Worm (Caenorhabditis elegans) whole organism, L2 larva: Measurements from ENCODE around the gene rimb-1.

Experiments used
- C34F6.9 ChIP-seq: fragments of 150-350 bp; optimal IDR thresholded peaks from 2 replicates; lab custom pipeline; 2014; ENCODE audit warnings: missing biosample characterization, missing genetic modification characterization
- F13H6.1 ChIP-seq: sonication (generic microtip); optimal IDR thresholded peaks from 2 replicates; lab custom pipeline; 2016; ENCODE audit warnings: missing genetic modification characterization, missing compliant biosample characterization
- R02D3.7 ChIP-seq: fragments of 150-350 bp; optimal IDR thresholded peaks from 2 replicates; lab custom pipeline; 2014; ENCODE audit warnings: missing biosample characterization, missing genetic modification characterization
- Y55F3AM.14 ChIP-seq: fragments of 200-800 bp; sonication (Bioruptor generic); optimal IDR thresholded peaks from 2 replicates; lab custom pipeline; 2018; ENCODE audit warnings: mild to moderate bottlenecking, missing genetic modification characterization, missing compliant biosample characterization
- ZK546.5 ChIP-seq: sonication (generic microtip); optimal IDR thresholded peaks from 2 replicates; lab custom pipeline; 2017; ENCODE audit warnings: missing biosample characterization, missing genetic modification characterization
- alr-1 ChIP-seq: fragments of 150-350 bp; optimal IDR thresholded peaks from 2 replicates; lab custom pipeline; 2014; ENCODE audit warnings: missing biosample characterization, missing genetic modification characterization
- aly-2 ChIP-seq: fragments of 150-350 bp; optimal IDR thresholded peaks from 2 replicates; lab custom pipeline; 2014; ENCODE audit warnings: missing biosample characterization, missing genetic modification characterization
- ama-1 ChIP-seq: fragments of 150-350 bp; optimal IDR thresholded peaks from 2 replicates; lab custom pipeline; 2018; ENCODE audit warnings: inconsistent platforms
- blmp-1 ChIP-seq: sonication (generic microtip); optimal IDR thresholded peaks from 2 replicates; lab custom pipeline; 2017; ENCODE audit warnings: missing genetic modification characterization, mild to moderate bottlenecking, missing compliant biosample characterization, antibody characterized with exemption, moderate library complexity; ENCODE audit not compliant: insufficient read depth
- ceh-16 ChIP-seq: fragments of 150-350 bp; optimal IDR thresholded peaks from 2 replicates; lab custom pipeline; 2014; ENCODE audit warnings: missing biosample characterization, missing genetic modification characterization
- ceh-82 ChIP-seq: fragments of 150-350 bp; optimal IDR thresholded peaks from 2 replicates; lab custom pipeline; 2014; ENCODE audit warnings: missing biosample characterization, missing genetic modification characterization
- crh-2 ChIP-seq: sonication (generic microtip); optimal IDR thresholded peaks from 2 replicates; lab custom pipeline; 2017; ENCODE audit warnings: missing biosample characterization, missing genetic modification characterization
- egl-27 ChIP-seq: sonication (generic microtip); optimal IDR thresholded peaks from 3 replicates; lab custom pipeline; 2017; ENCODE audit warnings: missing biosample characterization, missing genetic modification reagents, missing genetic modification characterization
- elt-1 ChIP-seq: fragments of 150-350 bp; optimal IDR thresholded peaks from 2 replicates; lab custom pipeline; 2014; ENCODE audit warnings: missing biosample characterization, missing genetic modification characterization
- elt-3 ChIP-seq: sonication (generic microtip); optimal IDR thresholded peaks from 2 replicates; lab custom pipeline; 2017; ENCODE audit warnings: missing biosample characterization, missing genetic modification characterization
- fos-1 ChIP-seq: fragments of 150-350 bp; optimal IDR thresholded peaks from 2 replicates; lab custom pipeline; 2014; ENCODE audit warnings: missing biosample characterization, missing genetic modification characterization
- lin-11 ChIP-seq: fragments of 150-350 bp; sonication (generic microtip); optimal IDR thresholded peaks from 2 replicates; lab custom pipeline; 2014; ENCODE audit warnings: missing biosample characterization, missing genetic modification characterization, inconsistent platforms, mixed read lengths
- lin-13 ChIP-seq: fragments of 150-350 bp; optimal IDR thresholded peaks from 2 replicates; lab custom pipeline; 2014; ENCODE audit warnings: missing biosample characterization, missing genetic modification reagents, missing genetic modification characterization
- lin-39 ChIP-seq: fragments of 150-350 bp; optimal IDR thresholded peaks from 2 replicates; lab custom pipeline; 2014; ENCODE audit warnings: missing biosample characterization, missing genetic modification reagents, missing genetic modification characterization
- lsy-2 ChIP-seq, 2 experiments: fragments of 150-350 bp in 1 of 2; sonication (generic microtip) in 1 of 2; optimal IDR thresholded peaks; 2 replicates each; lab custom pipeline; 2014 to 2017; ENCODE audit warnings: missing biosample characterization in 2 of 2, missing genetic modification characterization in 2 of 2
- mab-5 ChIP-seq: fragments of 150-350 bp; optimal IDR thresholded peaks from 2 replicates; lab custom pipeline; 2014; ENCODE audit warnings: missing biosample characterization, missing genetic modification characterization
- mbf-1 ChIP-seq: sonication (generic microtip); optimal IDR thresholded peaks from 2 replicates; lab custom pipeline; 2017; ENCODE audit warnings: missing biosample characterization, missing genetic modification characterization
- mdl-1 ChIP-seq, 2 experiments: fragments of 150-350 bp in 1 of 2; sonication (generic microtip) in 1 of 2; optimal IDR thresholded peaks; 2 replicates each; lab custom pipeline; 2017; ENCODE audit warnings: missing biosample characterization in 2 of 2, missing genetic modification characterization in 2 of 2
- nhr-11 ChIP-seq: fragments of 150-350 bp; optimal IDR thresholded peaks from 2 replicates; lab custom pipeline; 2014; ENCODE audit warnings: missing biosample characterization, missing genetic modification characterization
- nhr-12 ChIP-seq: fragments of 150-350 bp; optimal IDR thresholded peaks from 2 replicates; lab custom pipeline; 2014; ENCODE audit warnings: missing biosample characterization, missing genetic modification characterization
- nhr-129 ChIP-seq: fragments of 150-350 bp; optimal IDR thresholded peaks from 2 replicates; lab custom pipeline; 2014; ENCODE audit warnings: missing biosample characterization, missing genetic modification characterization
- nhr-21 ChIP-seq: fragments of 150-350 bp; optimal IDR thresholded peaks from 2 replicates; lab custom pipeline; 2014; ENCODE audit warnings: missing biosample characterization, missing genetic modification characterization
- nhr-23 ChIP-seq: fragments of 150-350 bp; optimal IDR thresholded peaks from 2 replicates; lab custom pipeline; 2014; ENCODE audit warnings: missing biosample characterization, missing genetic modification reagents, missing genetic modification characterization
- nhr-237 ChIP-seq: fragments of 150-350 bp; optimal IDR thresholded peaks from 2 replicates; lab custom pipeline; 2014; ENCODE audit warnings: missing biosample characterization, missing genetic modification characterization
- nhr-25 ChIP-seq: fragments of 150-350 bp; sonication (generic microtip); optimal IDR thresholded peaks from 3 replicates; lab custom pipeline; 2014; ENCODE audit warnings: missing biosample characterization, missing genetic modification characterization
- nhr-6 ChIP-seq: fragments of 150-350 bp; optimal IDR thresholded peaks from 2 replicates; lab custom pipeline; 2014; ENCODE audit warnings: missing biosample characterization, missing genetic modification characterization
- nhr-77 ChIP-seq: fragments of 150-350 bp; optimal IDR thresholded peaks from 2 replicates; lab custom pipeline; 2014; ENCODE audit warnings: missing biosample characterization, missing genetic modification characterization
- peb-1 ChIP-seq: fragments of 150-350 bp; optimal IDR thresholded peaks from 2 replicates; lab custom pipeline; 2014; ENCODE audit warnings: missing biosample characterization, missing genetic modification characterization
- sem-4 ChIP-seq: fragments of 150-350 bp; optimal IDR thresholded peaks from 2 replicates; lab custom pipeline; 2014; ENCODE audit warnings: missing biosample characterization, missing genetic modification reagents, missing genetic modification characterization
- skn-1 ChIP-seq: sonication (generic microtip); optimal IDR thresholded peaks from 2 replicates; lab custom pipeline; 2017; ENCODE audit warnings: missing biosample characterization, missing genetic modification characterization
- sma-3 ChIP-seq: sonication (generic microtip); optimal IDR thresholded peaks from 2 replicates; lab custom pipeline; 2016; ENCODE audit warnings: missing genetic modification reagents, missing genetic modification characterization, missing compliant biosample characterization
- sma-9 ChIP-seq, 2 experiments: fragments of 150-350 bp in 1 of 2; sonication (generic microtip) in 1 of 2; optimal IDR thresholded peaks; 2 replicates each; lab custom pipeline; 2014 to 2016; ENCODE audit warnings: missing genetic modification characterization in 2 of 2, mild to moderate bottlenecking in 1 of 2, missing biosample characterization in 1 of 2, missing compliant biosample characterization in 1 of 2, missing genetic modification reagents in 1 of 2, moderate library complexity in 1 of 2
- snpc-4 ChIP-seq: fragments of 150-350 bp; optimal IDR thresholded peaks from 2 replicates; lab custom pipeline; 2014; ENCODE audit warnings: missing biosample characterization, missing genetic modification characterization
- unc-39 ChIP-seq: fragments of 150-350 bp; optimal IDR thresholded peaks from 2 replicates; lab custom pipeline; 2014; ENCODE audit warnings: missing biosample characterization, missing genetic modification characterization
- unc-55 ChIP-seq: fragments of 150-350 bp; sonication (generic microtip); optimal IDR thresholded peaks from 3 replicates; lab custom pipeline; 2014; ENCODE audit warnings: missing biosample characterization, missing genetic modification reagents, missing genetic modification characterization
- unc-62 ChIP-seq: fragments of 150-350 bp; optimal IDR thresholded peaks from 2 replicates; lab custom pipeline; 2014; ENCODE audit warnings: missing biosample characterization, missing genetic modification reagents, missing genetic modification characterization
- zag-1 ChIP-seq: fragments of 150-350 bp; optimal IDR thresholded peaks from 2 replicates; lab custom pipeline; 2014; ENCODE audit warnings: missing biosample characterization, missing genetic modification characterization
- ztf-4 ChIP-seq: fragments of 150-350 bp; optimal IDR thresholded peaks from 2 replicates; lab custom pipeline; 2014; ENCODE audit warnings: missing biosample characterization, missing genetic modification characterization

rimb-1 gene

DNA sequence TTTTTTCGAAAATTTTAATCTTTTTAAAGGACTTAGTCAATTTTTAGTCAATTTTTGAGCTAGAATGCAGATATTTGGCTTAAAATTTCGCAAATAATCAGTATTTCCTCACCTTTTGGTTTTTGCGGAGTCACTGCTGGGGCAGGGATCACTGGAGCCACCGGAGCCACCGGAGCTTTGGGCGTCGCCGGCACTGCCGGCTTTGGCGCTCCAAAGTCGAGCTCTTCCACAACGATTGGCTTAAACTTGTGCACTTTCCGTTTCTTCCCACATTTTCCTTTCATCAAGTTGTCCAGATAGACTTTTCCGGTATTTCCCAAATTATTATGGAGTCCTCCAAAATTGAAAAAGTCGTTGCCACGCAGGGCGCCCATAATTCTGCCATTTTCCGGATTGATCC, 26.2 kb downstream of the rimb-1 start:
- TF ChIP-seq ZK546.5: no peak
- no peak for TF ChIP-seq lin-11 (tag; lab: Kevin White, UChicago)
- TF ChIP-seq Y55F3AM.14: no peak
- TF ChIP-seq blmp-1 (tag; lab: Kevin White, UChicago): no peak
- TF ChIP-seq lin-39: no peak
- TF ChIP-seq snpc-4 (tag; lab: Kevin White, UChicago): no peak
- no peak for TF ChIP-seq ceh-82 (tag; lab: Kevin White, UChicago)
- no peak for TF ChIP-seq mbf-1 (tag; lab: Kevin White, UChicago)
- TF ChIP-seq ama-1 (lab: Kevin White, UChicago): no peak
- no peak for TF ChIP-seq zag-1 (tag; lab: Kevin White, UChicago)
- no peak for TF ChIP-seq nhr-11 (tag; lab: Kevin White, UChicago)

DNA sequence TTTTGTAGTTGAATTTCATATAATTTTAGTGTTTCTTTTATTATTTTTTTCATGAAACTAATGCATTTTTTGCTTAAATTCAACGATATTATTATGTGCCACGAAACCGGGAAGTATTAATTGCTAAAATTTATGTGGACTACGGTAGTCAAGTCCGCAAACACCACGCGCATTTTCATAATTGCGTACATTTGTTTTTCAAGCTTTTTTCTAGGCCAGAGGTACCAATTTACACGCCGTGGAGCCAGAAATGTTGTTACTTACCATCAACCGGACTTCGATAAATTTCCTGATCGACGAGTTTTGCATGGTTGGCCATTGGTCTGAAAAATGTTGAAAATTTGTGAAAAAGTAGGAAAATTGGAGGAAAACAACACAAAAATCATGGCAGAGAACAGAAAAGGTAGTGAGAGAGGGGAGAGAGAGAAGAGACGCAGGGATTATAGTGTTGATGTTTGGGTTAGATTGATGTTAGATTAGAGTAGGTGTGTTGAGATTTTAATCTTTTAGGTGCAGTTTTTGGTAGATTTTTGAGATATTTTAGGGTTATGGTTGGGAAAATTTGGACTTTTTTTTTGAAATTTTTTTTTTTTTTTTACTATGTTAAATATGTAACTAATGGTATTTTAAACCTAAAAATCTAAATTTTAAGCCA, 30.0 kb downstream of the rimb-1 start, which contains the start of gene clp-4:
Gene clp-4 (minus strand): TSS at position 323 of the 655 bp plus-strand sequence.
- TF ChIP-seq lsy-2 (tag; optimal IDR thresholded peaks at IDR 0.05; lab: Kevin White, UChicago) (peak in 1 of 2 experiments; percentile 29), elt-1 (tag; lab: Kevin White, UChicago) (peak; percentile 42), R02D3.7 (tag; lab: Kevin White, UChicago) (no peak), unc-55 (GFP tag; lab: Kevin White, UChicago) (peak; percentile 6), nhr-25 (tag; lab: Kevin White, UChicago) (peak; percentile 52)

DNA sequence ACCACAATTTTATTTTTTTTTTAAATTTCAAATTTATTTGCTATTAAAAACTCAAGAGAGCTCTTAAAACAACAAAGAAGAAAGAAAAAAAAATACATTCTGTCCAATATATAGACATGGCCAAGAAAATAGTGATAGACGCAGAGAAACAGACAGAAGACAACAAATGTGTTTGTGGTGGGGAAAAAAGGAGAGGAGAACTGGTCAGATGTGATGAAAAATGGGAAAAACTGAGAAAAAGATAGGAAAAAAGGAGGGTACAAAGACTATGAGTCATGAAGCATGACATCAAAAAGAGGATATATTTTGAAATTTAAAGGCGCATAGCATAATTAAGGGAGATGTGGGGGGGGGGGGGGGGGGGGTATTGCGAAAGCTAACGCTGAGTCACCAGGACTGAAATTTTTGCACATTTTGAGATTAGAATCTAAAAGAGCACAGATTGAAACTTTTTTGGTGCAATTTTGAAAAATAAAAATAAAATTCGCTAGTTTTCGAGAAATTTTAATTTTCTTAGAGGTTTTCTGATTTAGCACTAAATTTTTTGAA, 31.0 kb downstream of the rimb-1 start:
- TF ChIP-seq ceh-16 (tag; lab: Kevin White, UChicago): no peak
- peak; percentile 58 for TF ChIP-seq sma-9 (GFP tag; optimal IDR thresholded peaks at IDR 0.05; lab: Kevin White, UChicago)
- no peak for TF ChIP-seq sma-9 (tag; optimal IDR thresholded peaks at IDR 0.05; lab: Kevin White, UChicago)
- TF ChIP-seq mdl-1 (tag; optimal IDR thresholded peaks at IDR 0.05; lab: Kevin White, UChicago): no peak
- TF ChIP-seq nhr-21 (tag; lab: Kevin White, UChicago): no peak
- TF ChIP-seq egl-27 (tag; lab: Kevin White, UChicago): no peak
- peak in 1 of 2 experiments; percentile 76 for TF ChIP-seq lsy-2 (tag; optimal IDR thresholded peaks at IDR 0.05; lab: Kevin White, UChicago)
- TF ChIP-seq nhr-23: no peak
- peak; percentile 73 for TF ChIP-seq fos-1 (tag; lab: Kevin White, UChicago)
- peak; percentile 24 for TF ChIP-seq lin-13 (GFP tag; lab: Kevin White, UChicago)
- TF ChIP-seq nhr-129 (tag; lab: Kevin White, UChicago): peak; percentile 43
- peak; percentile 53 for TF ChIP-seq crh-2 (tag; lab: Kevin White, UChicago)
- TF ChIP-seq snpc-4 (tag; lab: Kevin White, UChicago): no peak
- no peak for TF ChIP-seq peb-1 (tag; lab: Kevin White, UChicago)
- peak; percentile 84 for TF ChIP-seq C34F6.9
- TF ChIP-seq zag-1 (tag; lab: Kevin White, UChicago): peak; percentile 41
- TF ChIP-seq unc-55 (GFP tag; lab: Kevin White, UChicago): peak; percentile 64
- TF ChIP-seq mab-5 (tag; lab: Kevin White, UChicago): peak; percentile 47
- TF ChIP-seq, all 48 proteins: peak for 10

DNA sequence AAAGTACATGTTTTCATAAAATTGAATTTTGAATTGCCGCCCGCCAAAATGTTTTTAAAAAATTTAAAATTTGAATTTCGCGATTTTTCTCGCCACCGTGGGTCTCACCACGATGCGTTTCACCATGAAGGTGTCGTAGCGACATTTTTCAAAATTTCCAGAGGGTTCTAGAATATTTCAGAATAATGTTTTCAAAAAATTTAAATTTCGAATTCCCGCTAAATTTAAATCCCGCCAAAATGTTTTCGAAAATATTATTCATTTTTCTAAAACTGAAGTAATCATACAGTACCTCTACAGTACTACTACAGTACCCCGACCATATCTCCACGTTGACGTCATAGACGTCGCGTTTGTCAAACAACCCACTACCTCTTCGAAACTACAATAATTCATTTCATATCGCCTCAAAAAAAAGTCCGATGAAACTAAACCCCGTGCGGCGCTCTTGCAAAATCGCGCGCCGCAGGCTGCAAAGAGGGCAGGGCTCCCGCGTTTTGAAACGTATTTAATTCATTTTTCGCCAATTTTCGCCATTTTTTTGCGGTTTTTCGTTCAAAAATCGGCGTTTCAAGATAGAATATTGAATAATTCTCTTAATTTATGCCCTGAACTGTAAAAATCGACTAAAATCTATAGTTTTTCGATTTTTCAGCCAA, 36.3 kb downstream of the rimb-1 start, which contains the start of the genes pvf-1 and Y39A3CL.7:
Gene pvf-1 (minus strand): TSS at position 51 of the 659 bp plus-strand sequence.
Gene Y39A3CL.7 (plus strand): TSS at position 656 of the 659 bp plus-strand sequence.
- no peak for TF ChIP-seq elt-1 (tag; lab: Kevin White, UChicago)
- TF ChIP-seq nhr-77 (tag; lab: Kevin White, UChicago): no peak
- no peak for TF ChIP-seq nhr-6 (tag; lab: Kevin White, UChicago)
- no peak for TF ChIP-seq lin-11 (tag; lab: Kevin White, UChicago)
- TF ChIP-seq aly-2: no peak
- TF ChIP-seq skn-1: no peak
- no peak for TF ChIP-seq crh-2 (tag; lab: Kevin White, UChicago)
- TF ChIP-seq nhr-23: no peak
- peak; percentile 63 for TF ChIP-seq lin-13 (GFP tag; lab: Kevin White, UChicago)
- no peak for TF ChIP-seq nhr-12 (tag; lab: Kevin White, UChicago)
- TF ChIP-seq alr-1 (tag; lab: Kevin White, UChicago): no peak
- TF ChIP-seq sem-4 (tag; lab: Kevin White, UChicago): peak; percentile 20
- peak in 1 of 2 experiments; percentile 60 for TF ChIP-seq lsy-2 (tag; optimal IDR thresholded peaks at IDR 0.05; lab: Kevin White, UChicago)
- TF ChIP-seq mbf-1 (tag; lab: Kevin White, UChicago): no peak
- TF ChIP-seq nhr-237 (tag; lab: Kevin White, UChicago): no peak
- no peak for TF ChIP-seq zag-1 (tag; lab: Kevin White, UChicago)
- TF ChIP-seq sma-3 (GFP tag; lab: Kevin White, UChicago): peak; percentile 39
- TF ChIP-seq fos-1 (tag; lab: Kevin White, UChicago): no peak
- peak; percentile 7 for TF ChIP-seq F13H6.1 (tag; lab: Kevin White, UChicago)
- TF ChIP-seq unc-62 (GFP tag; lab: Kevin White, UChicago): no peak
- no peak for TF ChIP-seq Y55F3AM.14
- no peak for TF ChIP-seq mdl-1 (tag; optimal IDR thresholded peaks at IDR 0.05; lab: Kevin White, UChicago)
- TF ChIP-seq nhr-21 (tag; lab: Kevin White, UChicago): no peak
- TF ChIP-seq unc-39 (tag; lab: Kevin White, UChicago): no peak
- no peak for TF ChIP-seq elt-3 (tag; lab: Kevin White, UChicago)
- no peak for TF ChIP-seq ztf-4 (tag; lab: Kevin White, UChicago)
- no peak for TF ChIP-seq ceh-16 (tag; lab: Kevin White, UChicago)
- no peak for TF ChIP-seq lin-39
